Fruit fly (Drosophila melanogaster) whole organism: Measurements from ENCODE around the gene Prps.

Experiments used
- CG8478 ChIP-seq: fragments of >200 bp; optimal IDR thresholded peaks from 2 replicates; lab custom pipeline; 2018; ENCODE audit warnings: inconsistent platforms
- pan ChIP-seq: fragments of >200 bp; optimal IDR thresholded peaks from 2 replicates; lab custom pipeline; 2017
- usp ChIP-seq: fragments of >200 bp; optimal IDR thresholded peaks from 2 replicates; lab custom pipeline; 2017; ENCODE audit warnings: missing biosample characterization, missing genetic modification characterization, mixed read lengths

dm6 chr3L:9708797-9709196 is 12.3 kb upstream of the Prps start:
- TF ChIP-seq pan (lab: Kevin White, UChicago) = no peak
- no peak for TF ChIP-seq usp (GFP tag; lab: Kevin White, UChicago)
- TF ChIP-seq CG8478 (lab: Kevin White, UChicago) = no peak
